Fruit fly (Drosophila melanogaster) ovary, adult (tissue): ENCODE results near the gene CG44000.
A peak's percentile ranks its signal among the peaks of the same experiment; 100 is the strongest.

Source experiments
- CG17801 ChIP-seq: fragments of 200-800 bp; optimal IDR thresholded peaks from 2 replicates; lab custom pipeline; 2019; ENCODE audit warnings: missing biosample characterization, mild to moderate bottlenecking, missing genetic modification characterization, moderate library complexity; ENCODE audit not compliant: partially characterized antibody

The CG44000 gene

DNA sequence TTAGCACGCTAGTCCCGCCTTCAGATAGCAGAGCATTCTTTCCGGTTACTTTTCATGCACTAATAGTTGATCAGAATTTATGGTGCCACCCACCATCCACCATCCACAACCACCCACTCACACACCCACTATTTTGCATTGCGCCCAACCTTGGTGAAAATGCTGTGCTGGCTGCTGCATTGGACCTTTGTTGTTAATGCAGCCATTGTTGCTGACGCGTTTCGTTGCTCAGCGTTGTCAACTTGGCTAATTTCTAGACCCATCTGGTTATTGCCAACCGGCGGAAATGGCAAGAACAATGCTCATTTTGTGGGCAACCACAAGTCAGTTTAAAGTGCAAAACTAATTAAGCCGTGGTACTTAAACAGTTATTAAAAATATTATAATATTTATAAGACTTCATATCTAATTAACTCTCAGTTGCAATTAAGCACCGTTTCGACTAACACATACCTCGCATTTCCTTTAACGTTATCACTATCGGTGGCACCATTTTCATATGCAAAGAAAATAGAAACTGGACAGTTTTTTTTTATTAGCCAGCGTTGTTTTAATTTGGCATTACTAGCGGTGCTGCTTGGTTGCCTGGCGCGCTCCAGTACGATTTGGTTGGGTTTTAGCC is 45.7 kb downstream of the CG44000 start:
- no peak for TF ChIP-seq CG17801 (GFP tag; lab: Kevin White, UChicago)

DNA sequence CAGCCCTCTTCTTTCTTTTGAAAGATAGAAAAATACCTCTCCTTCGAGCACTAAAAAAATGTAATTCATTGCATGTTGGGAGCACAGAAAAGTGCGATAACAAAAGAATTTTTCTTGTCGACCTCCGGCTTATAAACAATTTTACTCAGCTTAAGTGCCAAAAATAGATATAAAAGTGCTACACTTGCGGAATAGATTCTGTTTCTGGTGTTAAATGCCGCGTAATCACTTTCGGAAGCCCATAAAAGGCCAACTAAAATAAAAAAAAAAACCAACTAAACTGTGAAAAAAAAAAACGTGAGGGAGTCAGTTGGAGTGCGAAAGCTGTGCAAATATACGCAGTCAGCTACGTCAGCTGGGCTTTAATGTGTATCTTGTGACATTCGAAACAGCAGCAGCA is 46.6 kb downstream of the CG44000 start:
- TF ChIP-seq CG17801 (GFP tag; lab: Kevin White, UChicago), result peak; percentile 12

DNA sequence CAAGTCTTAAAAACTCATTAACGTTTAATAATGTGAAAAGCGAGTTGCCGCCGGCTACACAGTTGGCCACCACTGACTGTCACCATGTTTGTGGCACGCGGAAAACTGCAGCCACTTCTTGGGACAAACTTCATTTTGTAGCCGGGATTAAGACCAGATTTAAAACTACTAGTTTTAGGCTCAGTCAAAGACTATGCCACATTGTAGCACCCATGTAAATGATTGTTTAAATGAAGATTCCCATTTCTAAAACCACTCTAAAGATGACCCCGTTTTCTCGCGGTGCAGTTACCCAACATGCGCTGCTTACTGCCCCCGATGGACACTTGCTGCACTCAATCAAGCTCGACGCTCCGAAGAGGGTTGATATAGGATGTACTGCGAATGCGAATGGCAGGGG is 47.3 kb downstream of the CG44000 start:
- no peak for TF ChIP-seq CG17801 (GFP tag; lab: Kevin White, UChicago)

DNA sequence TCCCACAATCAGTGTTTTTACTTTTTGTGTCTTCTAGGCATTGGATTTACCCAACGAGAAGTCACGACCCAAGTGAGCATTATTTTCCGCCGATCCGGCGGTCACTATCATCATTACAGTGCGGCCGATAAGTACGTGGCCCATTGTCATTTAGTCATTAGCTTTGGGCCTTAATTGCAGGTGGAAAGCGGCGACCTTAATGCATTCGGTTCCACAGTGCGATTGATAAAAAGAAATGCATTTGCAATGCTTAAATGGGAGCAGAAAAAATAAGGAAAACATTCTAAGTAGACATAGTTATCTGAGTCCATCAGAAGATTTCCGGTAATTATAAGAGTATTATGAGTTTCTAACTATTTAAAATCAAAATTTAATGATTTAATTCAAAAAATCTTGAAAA is 49.1 kb downstream of the CG44000 start:
- no peak for TF ChIP-seq CG17801 (GFP tag; lab: Kevin White, UChicago)

DNA sequence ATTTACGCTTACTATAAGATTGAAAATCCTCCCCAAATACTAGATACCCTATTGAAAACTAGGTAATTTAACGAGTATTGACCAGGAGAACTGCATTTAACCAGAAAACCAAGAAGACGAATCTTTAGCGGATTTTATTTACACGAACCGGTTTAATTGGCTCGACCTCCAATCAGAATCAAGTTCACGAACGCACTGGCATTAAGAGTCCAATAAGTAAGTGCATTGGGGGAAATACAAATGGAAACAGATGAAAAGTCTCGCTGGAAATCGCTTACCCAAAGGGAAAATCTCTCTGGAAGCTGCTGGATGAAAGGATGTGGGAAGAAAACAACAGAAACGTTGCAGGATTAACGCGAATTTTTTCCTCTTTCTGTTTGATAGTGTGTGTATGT is 49.5 kb downstream of the CG44000 start:
- TF ChIP-seq CG17801 (GFP tag; lab: Kevin White, UChicago), result no peak

- TF ChIP-seq CG17801 (GFP tag; lab: Kevin White, UChicago), result peak; percentile 47
These were observed 50.1 kb downstream of the CG44000 start, which contains the start of gene Pgant5 for dm6 chr2L:5092992-5093695. Pgant5 (minus strand) TSS chr2L:5093592.

dm6 chr2L:5093772-5094350 is 50.8 kb downstream of the CG44000 start, which contains the start of gene CG5828:
CG5828 (plus strand) TSS chr2L:5093976.
- TF ChIP-seq CG17801 (GFP tag; lab: Kevin White, UChicago), result no peak

- TF ChIP-seq CG17801 (GFP tag; lab: Kevin White, UChicago), result peak; percentile 68
These were observed 52.4 kb downstream of the CG44000 start for dm6 chr2L:5095350-5095962.

DNA sequence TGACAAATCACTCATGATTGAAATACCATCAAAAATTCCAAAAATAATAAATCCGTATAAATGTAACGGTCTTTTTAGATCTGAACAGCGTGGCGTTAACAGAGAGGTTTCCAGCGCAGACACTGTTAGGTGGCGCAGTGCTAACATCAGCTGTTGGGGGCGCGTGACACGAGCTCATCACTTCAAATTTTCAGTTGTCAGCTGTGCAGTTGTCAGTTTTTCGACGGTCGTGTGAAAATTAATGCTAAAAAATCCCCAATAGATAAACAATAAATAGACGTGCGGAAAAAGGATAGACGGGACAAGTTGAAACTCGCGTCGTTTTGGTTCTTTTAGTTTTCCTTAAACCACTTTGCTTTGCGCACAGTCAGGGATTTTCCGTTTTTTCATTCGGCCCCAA is 53.2 kb downstream of the CG44000 start, which contains the start of gene CG4230:
Gene CG4230, plus strand, starts transcription at position 6 of the 400 bp plus-strand sequence.
- peak; percentile 5 for TF ChIP-seq CG17801 (GFP tag; lab: Kevin White, UChicago)

dm6 chr2L:5096761-5097160 is 53.7 kb downstream of the CG44000 start:
- TF ChIP-seq CG17801 (GFP tag; lab: Kevin White, UChicago), result no peak
